Fruit fly (Drosophila melanogaster) whole organism, embryonic: ENCODE measurements around the gene Pp2A-29B.

Experiments used
- Abd-B ChIP-seq: fragments of 200-800 bp; sonication (Bioruptor generic); optimal IDR thresholded peaks from 2 replicates; lab custom pipeline; 2018; ENCODE audit warnings: missing biosample characterization, mild to moderate bottlenecking, missing genetic modification characterization, moderate library complexity
- CG1024 ChIP-seq: fragments of 200-800 bp; sonication (Bioruptor generic); IDR thresholded peaks from 2 replicates; pipeline ENCODE4 v1.3.6; 2022; ENCODE audit warnings: missing biosample characterization, missing genetic modification characterization
- CG11456 ChIP-seq: fragments of 200-800 bp; sonication (Bioruptor generic); IDR thresholded peaks from 3 replicates; pipeline ENCODE4 v1.3.6; 2022; ENCODE audit warnings: missing biosample characterization, missing genetic modification characterization
- CG12104 ChIP-seq: fragments of 200-800 bp; sonication (Bioruptor generic); optimal IDR thresholded peaks from 3 replicates; lab custom pipeline; 2016; ENCODE audit warnings: missing biosample characterization, missing genetic modification characterization
- CG12219 ChIP-seq: fragments of 200-800 bp; sonication (Bioruptor generic); optimal IDR thresholded peaks from 3 replicates; lab custom pipeline; 2018; ENCODE audit warnings: missing biosample characterization, mild to moderate bottlenecking, missing genetic modification characterization
- CG13624 ChIP-seq: fragments of 200-800 bp; sonication (Bioruptor generic); optimal IDR thresholded peaks from 2 replicates; lab custom pipeline; 2016; ENCODE audit warnings: missing biosample characterization, missing genetic modification characterization
- CG14441 ChIP-seq: fragments of 200-800 bp; sonication (Bioruptor generic); IDR thresholded peaks from 2 replicates; pipeline ENCODE4 v1.3.6; 2022; ENCODE audit warnings: missing biosample characterization, missing genetic modification characterization
- CG14860 ChIP-seq: fragments of 200-800 bp; sonication (Bioruptor generic); IDR thresholded peaks from 3 replicates; pipeline ENCODE4 v1.3.6; 2022; ENCODE audit warnings: missing biosample characterization, missing genetic modification characterization; ENCODE audit not compliant: partially characterized antibody
- CG15479 ChIP-seq: fragments of 200-800 bp; sonication (Bioruptor generic); optimal IDR thresholded peaks from 3 replicates; lab custom pipeline; 2019; ENCODE audit warnings: missing biosample characterization, mild to moderate bottlenecking, missing genetic modification characterization, moderate library complexity
- CG1647 ChIP-seq: fragments of 200-800 bp; sonication (Bioruptor generic); optimal IDR thresholded peaks from 3 replicates; lab custom pipeline; 2016; ENCODE audit warnings: missing biosample characterization, missing genetic modification characterization
- CG16779 ChIP-seq: fragments of 200-800 bp; sonication (Bioruptor generic); IDR thresholded peaks from 2 replicates; pipeline ENCODE4 v1.3.6; 2022; ENCODE audit warnings: missing biosample characterization, missing genetic modification characterization
- CG18599 ChIP-seq: fragments of 200-800 bp; sonication (Bioruptor generic); optimal IDR thresholded peaks from 3 replicates; lab custom pipeline; 2017; ENCODE audit warnings: missing biosample characterization, missing genetic modification characterization, mild to moderate bottlenecking, moderate library complexity, missing genetic modification reagents
- CG2116 ChIP-seq: fragments of 200-800 bp; sonication (Bioruptor generic); optimal IDR thresholded peaks from 3 replicates; lab custom pipeline; 2018; ENCODE audit warnings: missing biosample characterization, mild to moderate bottlenecking, missing genetic modification characterization
- CG34376 ChIP-seq: fragments of 200-800 bp; sonication (Bioruptor generic); optimal IDR thresholded peaks from 2 replicates; lab custom pipeline; 2018; ENCODE audit warnings: missing biosample characterization, mild to moderate bottlenecking, missing genetic modification characterization
- CG4360 ChIP-seq: fragments of 200-800 bp; sonication (Bioruptor generic); IDR thresholded peaks from 2 replicates; pipeline ENCODE4 v1.3.6; 2022; ENCODE audit warnings: missing biosample characterization, missing genetic modification characterization
- CG4424 ChIP-seq: fragments of 200-800 bp; sonication (Bioruptor generic); optimal IDR thresholded peaks from 3 replicates; lab custom pipeline; 2016; ENCODE audit warnings: missing biosample characterization, missing genetic modification characterization
- CG5953 ChIP-seq: fragments of 200-800 bp; sonication (Bioruptor generic); IDR thresholded peaks from 2 replicates; pipeline ENCODE4 v1.3.6; 2022; ENCODE audit warnings: missing biosample characterization, missing genetic modification characterization
- CG7372 ChIP-seq: fragments of 200-800 bp; sonication (Bioruptor generic); IDR thresholded peaks from 2 replicates; pipeline ENCODE4 v1.3.6; 2022; ENCODE audit warnings: missing biosample characterization, missing genetic modification characterization
- CG7928 ChIP-seq: fragments of 200-800 bp; sonication (Bioruptor generic); optimal IDR thresholded peaks from 2 replicates; lab custom pipeline; 2017; ENCODE audit warnings: missing biosample characterization, mild to moderate bottlenecking, missing genetic modification characterization
- CG7963 ChIP-seq: fragments of 200-800 bp; sonication (Bioruptor generic); IDR thresholded peaks from 3 replicates; pipeline ENCODE4 v1.3.6; 2022; ENCODE audit warnings: missing biosample characterization, missing genetic modification characterization; ENCODE audit not compliant: partially characterized antibody
- CG8388 ChIP-seq: fragments of 200-800 bp; sonication (Bioruptor generic); optimal IDR thresholded peaks from 2 replicates; lab custom pipeline; 2019; ENCODE audit warnings: missing biosample characterization, mild to moderate bottlenecking, missing genetic modification characterization, moderate library complexity
- CG9215 ChIP-seq: fragments of 200-800 bp; sonication (Bioruptor generic); IDR thresholded peaks from 2 replicates; pipeline ENCODE4 v1.3.6; 2022; ENCODE audit warnings: missing biosample characterization, missing genetic modification characterization
- Dad ChIP-seq: fragments of 200-800 bp; sonication (Bioruptor generic); optimal IDR thresholded peaks from 3 replicates; lab custom pipeline; 2016; ENCODE audit warnings: missing biosample characterization, missing genetic modification characterization
- Deaf1 ChIP-seq: fragments of 200-800 bp; optimal IDR thresholded peaks from 3 replicates; lab custom pipeline; 2019; ENCODE audit warnings: missing biosample characterization, mild to moderate bottlenecking, missing genetic modification characterization, moderate library complexity
- Med ChIP-seq: fragments of 200-800 bp; sonication (Bioruptor generic); peaks from one replicate; lab custom pipeline; 2016; ENCODE audit warnings: missing biosample characterization, missing genetic modification characterization, mild to moderate bottlenecking, inconsistent platforms, moderate library complexity
- Nf-YC ChIP-seq: fragments of 200-800 bp; optimal IDR thresholded peaks from 3 replicates; lab custom pipeline; 2019; ENCODE audit warnings: missing biosample characterization, mild to moderate bottlenecking, missing genetic modification characterization, moderate library complexity
- Pdp1 ChIP-seq, 2 experiments: fragments of 200-800 bp; sonication (Bioruptor generic); optimal IDR thresholded peaks; 3 replicates each; lab custom pipeline; 2016; ENCODE audit warnings: missing biosample characterization in 2 of 2, missing genetic modification characterization in 2 of 2, mild to moderate bottlenecking in 1 of 2, moderate library complexity in 1 of 2
- Ravus ChIP-seq: fragments of 200-800 bp; sonication (Bioruptor generic); IDR thresholded peaks from 2 replicates; pipeline ENCODE4 v1.3.6; 2022; ENCODE audit warnings: missing biosample characterization, missing genetic modification characterization
- Rfx ChIP-seq: fragments of 200-800 bp; sonication (Bioruptor generic); IDR thresholded peaks from 2 replicates; pipeline ENCODE4 v1.3.6; 2022; ENCODE audit warnings: missing biosample characterization, missing genetic modification characterization
- Sin3A ChIP-seq: fragments of >200 bp; optimal IDR thresholded peaks from 2 replicates; lab custom pipeline; 2018
- Six4 ChIP-seq: fragments of 200-800 bp; sonication (Bioruptor generic); optimal IDR thresholded peaks from 2 replicates; lab custom pipeline; 2016; ENCODE audit warnings: missing biosample characterization, missing genetic modification characterization
- Sox100B ChIP-seq: fragments of 200-800 bp; sonication (Bioruptor generic); optimal IDR thresholded peaks from 3 replicates; lab custom pipeline; 2018; ENCODE audit warnings: missing biosample characterization, mild to moderate bottlenecking, missing genetic modification characterization
- cas ChIP-seq: fragments of 200-800 bp; sonication (Bioruptor generic); IDR thresholded peaks from 2 replicates; pipeline ENCODE4 v1.3.6; 2022; ENCODE audit warnings: missing biosample characterization, missing genetic modification characterization
- cg ChIP-seq: fragments of 200-800 bp; sonication (Bioruptor generic); optimal IDR thresholded peaks from 3 replicates; lab custom pipeline; 2019; ENCODE audit warnings: missing biosample characterization, mild to moderate bottlenecking, missing genetic modification characterization, moderate library complexity
- chinmo ChIP-seq: fragments of 200-800 bp; sonication (Bioruptor generic); IDR thresholded peaks from 4 replicates; pipeline ENCODE4 v1.3.6; 2022; ENCODE audit warnings: missing biosample characterization, missing genetic modification characterization; ENCODE audit not compliant: partially characterized antibody
- dimm ChIP-seq: fragments of 200-800 bp; sonication (Bioruptor generic); IDR thresholded peaks from 2 replicates; pipeline ENCODE4 v1.3.6; 2022; ENCODE audit warnings: missing biosample characterization, missing genetic modification characterization
- dpn ChIP-seq, 2 experiments: fragments of 200-800 bp; sonication (Bioruptor generic); optimal IDR thresholded peaks; 3 replicates each; lab custom pipeline; 2016; ENCODE audit warnings: missing biosample characterization in 2 of 2, missing genetic modification characterization in 2 of 2
- en ChIP-seq: fragments of 200-800 bp; sonication (Bioruptor generic); optimal IDR thresholded peaks from 2 replicates; lab custom pipeline; 2016; ENCODE audit warnings: missing biosample characterization, missing genetic modification characterization
- ewg ChIP-seq: fragments of 200-800 bp; sonication (Bioruptor generic); optimal IDR thresholded peaks from 3 replicates; lab custom pipeline; 2017; ENCODE audit warnings: mild to moderate bottlenecking, missing biosample characterization, missing genetic modification reagents, missing genetic modification characterization
- fd102C ChIP-seq: fragments of 200-800 bp; sonication (Bioruptor generic); optimal IDR thresholded peaks from 2 replicates; lab custom pipeline; 2018; ENCODE audit warnings: missing biosample characterization, mild to moderate bottlenecking, missing genetic modification characterization, moderate library complexity
- gcm ChIP-seq: fragments of 200-800 bp; sonication (Bioruptor generic); optimal IDR thresholded peaks from 2 replicates; lab custom pipeline; 2019; ENCODE audit warnings: missing biosample characterization, mild to moderate bottlenecking, missing genetic modification characterization, moderate library complexity
- hth ChIP-seq: fragments of >200 bp; optimal IDR thresholded peaks from 2 replicates; lab custom pipeline; 2017; ENCODE audit warnings: inconsistent platforms
- inv ChIP-seq: fragments of 200-800 bp; sonication (Bioruptor generic); IDR thresholded peaks from 2 replicates; pipeline ENCODE4 v1.3.6; 2022; ENCODE audit warnings: missing biosample characterization, missing genetic modification characterization; ENCODE audit not compliant: partially characterized antibody
- kni ChIP-seq: fragments of 200-800 bp; sonication (Bioruptor generic); optimal IDR thresholded peaks from 3 replicates; lab custom pipeline; 2017; ENCODE audit warnings: mild to moderate bottlenecking, missing biosample characterization, missing genetic modification reagents, missing genetic modification characterization
- lbe ChIP-seq: fragments of 200-800 bp; sonication (Bioruptor generic); optimal IDR thresholded peaks from 2 replicates; lab custom pipeline; 2016; ENCODE audit warnings: missing biosample characterization, mild to moderate bottlenecking, missing genetic modification characterization
- slbo ChIP-seq: fragments of 200-800 bp; sonication (Bioruptor generic); IDR thresholded peaks from 2 replicates; pipeline ENCODE4 v1.3.6; 2022; ENCODE audit warnings: missing biosample characterization, missing genetic modification characterization
- wdn ChIP-seq: fragments of 200-800 bp; sonication (Bioruptor generic); IDR thresholded peaks from 2 replicates; pipeline ENCODE4 v1.3.6; 2022; ENCODE audit warnings: missing biosample characterization, missing genetic modification characterization
- z ChIP-seq: fragments of 200-800 bp; sonication (Bioruptor generic); IDR thresholded peaks from 3 replicates; pipeline ENCODE4 v1.3.6; 2022; ENCODE audit warnings: missing biosample characterization, missing genetic modification characterization
- zfh2 ChIP-seq: fragments of 200-800 bp; sonication (Bioruptor generic); optimal IDR thresholded peaks from 2 replicates; lab custom pipeline; 2016; ENCODE audit warnings: missing biosample characterization, missing genetic modification characterization

Gene Pp2A-29B

dm6 chr2L:8319858-8320525 lies 45.8 kb upstream of the Pp2A-29B start, which contains the start of the genes mtsh and strat (continued):
- TF ChIP-seq Med (GFP tag; lab: Kevin White, UChicago), result peak; percentile 95
- peak; percentile 59 for TF ChIP-seq CG14441 (GFP tag; lab: Robert Waterston, UW)
- peak; percentile 18 for TF ChIP-seq CG1647 (GFP tag; lab: Kevin White, UChicago)
- TF ChIP-seq Abd-B (GFP tag; lab: Kevin White, UChicago), result no peak
- peak; percentile 45 for TF ChIP-seq kni (GFP tag; lab: Kevin White, UChicago)
- TF ChIP-seq dimm (GFP tag; lab: Robert Waterston, UW), result no peak
- no peak for TF ChIP-seq Ravus
- peak; percentile 68 for TF ChIP-seq CG12104 (GFP tag; lab: Kevin White, UChicago)
- peak; percentile 78 for TF ChIP-seq CG2116 (GFP tag; lab: Kevin White, UChicago)
- no peak for TF ChIP-seq CG9215 (GFP tag; lab: Robert Waterston, UW)
- peak; percentile 52 for TF ChIP-seq CG12219 (GFP tag; lab: Kevin White, UChicago)
- peak; percentile 40 for TF ChIP-seq gcm
- TF ChIP-seq CG8388 (GFP tag; lab: Kevin White, UChicago), result peak; percentile 48
- peak; percentile 50 for TF ChIP-seq Sin3A
- no peak for TF ChIP-seq CG16779
- peak in 1 of 2 experiments; percentile 8 for TF ChIP-seq Pdp1 (GFP tag; optimal IDR thresholded peaks at IDR 0.05; lab: Kevin White, UChicago)
- TF ChIP-seq cas, result no peak
- TF ChIP-seq Sox100B (GFP tag; lab: Kevin White, UChicago), result peak; percentile 62
- peak; percentile 84 for TF ChIP-seq CG34376 (GFP tag; lab: Kevin White, UChicago)
- TF ChIP-seq zfh2 (GFP tag; lab: Kevin White, UChicago), result peak; percentile 33
- TF ChIP-seq fd102C (GFP tag; lab: Kevin White, UChicago), result peak; percentile 19
- TF ChIP-seq CG15479 (GFP tag; lab: Kevin White, UChicago), result peak; percentile 47
- peak; percentile 30 for TF ChIP-seq lbe (GFP tag; lab: Kevin White, UChicago)
- TF ChIP-seq CG11456 (GFP tag; lab: Robert Waterston, UW), result peak; percentile 59; the same call in 2 of the 3 replicates
- no peak for TF ChIP-seq hth (lab: Kevin White, UChicago)
- TF ChIP-seq, all 482 proteins: peak for 274

- no peak for TF ChIP-seq Dad
- 0 out of 2 replicates have a peak, but pooled peaks have one; percentile 21 for TF ChIP-seq CG1024
- 0 out of 2 replicates have a peak, but pooled peaks have one; percentile 11 for TF ChIP-seq wdn (GFP tag; lab: Robert Waterston, UW)
- TF ChIP-seq CG5953 (GFP tag; lab: Robert Waterston, UW), result no peak
- TF ChIP-seq CG13624, result no peak
- TF ChIP-seq chinmo (GFP tag; lab: Robert Waterston, UW), result peak; percentile 77; the same call in 1 of the 4 replicates
- TF ChIP-seq CG14860 (GFP tag; lab: Robert Waterston, UW), result no peak
- no peak for TF ChIP-seq CG7963 (GFP tag; lab: Robert Waterston, UW)
- TF ChIP-seq inv (GFP tag; lab: Robert Waterston, UW), result no peak
- peak; percentile 76 for TF ChIP-seq z (GFP tag; lab: Robert Waterston, UW)
- TF ChIP-seq CG14441 (GFP tag; lab: Robert Waterston, UW), result 0 out of 2 replicates have a peak, but pooled peaks have one; percentile 29
- TF ChIP-seq Nf-YC (tag; lab: Kevin White, UChicago), result peak; percentile 7
- 0 out of 2 replicates have a peak, but pooled peaks have one; percentile 24 for TF ChIP-seq slbo
- TF ChIP-seq Six4 (GFP tag; lab: Kevin White, UChicago), result no peak
- no peak for TF ChIP-seq CG7928
- TF ChIP-seq CG18599 (GFP tag; lab: Kevin White, UChicago), result peak; percentile 7
- TF ChIP-seq Rfx (GFP tag; lab: Robert Waterston, UW), result 0 out of 2 replicates have a peak, but pooled peaks have one; percentile 19
- peak; percentile 91 for TF ChIP-seq Deaf1 (tag; lab: Kevin White, UChicago)
- TF ChIP-seq CG4360 (GFP tag; lab: Robert Waterston, UW), result no peak
- no peak for TF ChIP-seq CG4424 (GFP tag; lab: Kevin White, UChicago)
- peak; percentile 5 for TF ChIP-seq ewg
- TF ChIP-seq en (GFP tag; lab: Kevin White, UChicago), result no peak
- TF ChIP-seq CG7372 (GFP tag; lab: Robert Waterston, UW), result 0 out of 2 replicates have a peak, but pooled peaks have one; percentile 40
- peak; percentile 45 for TF ChIP-seq cg
- no peak for TF ChIP-seq dpn (GFP tag; optimal IDR thresholded peaks at IDR 0.05; lab: Kevin White, UChicago)
Measured at dm6 chr2L:8325150-8325549, 40.7 kb upstream of the Pp2A-29B start, which contains the start of gene CG7781. CG7781 (minus strand) TSS chr2L:8325409.
